Worm (Caenorhabditis elegans) whole organism, L3 larva: ENCODE results near the gene Y55F3AM.9.

Experiments
- R02D3.7 ChIP-seq: fragments of 150-350 bp; optimal IDR thresholded peaks from 2 replicates; lab custom pipeline; 2014; ENCODE audit warnings: missing biosample characterization, missing genetic modification characterization
- aly-2 ChIP-seq: fragments of 150-350 bp; optimal IDR thresholded peaks from 2 replicates; lab custom pipeline; 2014; ENCODE audit warnings: missing biosample characterization, missing genetic modification characterization
- ama-1 ChIP-seq: fragments of 150-350 bp; optimal IDR thresholded peaks from 2 replicates; lab custom pipeline; 2018
- ceh-16 ChIP-seq: sonication (generic microtip); optimal IDR thresholded peaks from 2 replicates; lab custom pipeline; 2017; ENCODE audit warnings: missing biosample characterization, missing genetic modification characterization
- ceh-28 ChIP-seq: fragments of 150-350 bp; optimal IDR thresholded peaks from 2 replicates; lab custom pipeline; 2014; ENCODE audit warnings: missing biosample characterization, missing genetic modification reagents, missing genetic modification characterization
- ceh-82 ChIP-seq: fragments of 150-350 bp; optimal IDR thresholded peaks from 2 replicates; lab custom pipeline; 2014; ENCODE audit warnings: missing biosample characterization, missing genetic modification characterization
- ceh-9 ChIP-seq: sonication (generic microtip); optimal IDR thresholded peaks from 2 replicates; lab custom pipeline; 2018; ENCODE audit warnings: missing biosample characterization, missing genetic modification characterization
- daf-12 ChIP-seq: fragments of 150-350 bp; optimal IDR thresholded peaks from 2 replicates; lab custom pipeline; 2014; ENCODE audit warnings: missing biosample characterization, missing genetic modification reagents, missing genetic modification characterization
- egl-5 ChIP-seq: fragments of 150-350 bp; optimal IDR thresholded peaks from 2 replicates; lab custom pipeline; 2017; ENCODE audit warnings: missing biosample characterization, missing genetic modification reagents, missing genetic modification characterization, inconsistent platforms
- elt-1 ChIP-seq: fragments of 150-350 bp; optimal IDR thresholded peaks from 2 replicates; lab custom pipeline; 2014; ENCODE audit warnings: missing biosample characterization, missing genetic modification characterization
- elt-2 ChIP-seq: sonication (generic microtip); optimal IDR thresholded peaks from 2 replicates; lab custom pipeline; 2016; ENCODE audit warnings: missing genetic modification reagents, mild to moderate bottlenecking, missing genetic modification characterization, missing compliant biosample characterization
- elt-3 ChIP-seq, 3 experiments: fragments of 150-350 bp in 1 of 3; sonication (generic microtip) in 2 of 3; optimal IDR thresholded peaks; 2 replicates in 2 of 3; 4 replicates in 1 of 3; lab custom pipeline; 2014 to 2017; ENCODE audit warnings: missing biosample characterization in 3 of 3, missing genetic modification characterization in 3 of 3
- fkh-10 ChIP-seq: sonication (generic microtip); optimal IDR thresholded peaks from 2 replicates; lab custom pipeline; 2017; ENCODE audit warnings: missing biosample characterization, missing genetic modification reagents, missing genetic modification characterization
- fkh-2 ChIP-seq: fragments of 150-350 bp; optimal IDR thresholded peaks from 2 replicates; lab custom pipeline; 2014; ENCODE audit warnings: missing biosample characterization, missing genetic modification reagents, missing genetic modification characterization
- lin-15B ChIP-seq: fragments of 150-350 bp; optimal IDR thresholded peaks from 2 replicates; lab custom pipeline; 2014; ENCODE audit warnings: missing biosample characterization, missing genetic modification characterization
- lin-39 ChIP-seq: fragments of 150-350 bp; optimal IDR thresholded peaks from 2 replicates; lab custom pipeline; 2018; ENCODE audit warnings: missing biosample characterization, missing genetic modification reagents, missing genetic modification characterization
- lsy-12 ChIP-seq: sonication (generic microtip); optimal IDR thresholded peaks from 2 replicates; lab custom pipeline; 2016; ENCODE audit warnings: mild to moderate bottlenecking, missing genetic modification characterization, missing compliant biosample characterization
- mdl-1 ChIP-seq: fragments of 150-350 bp; optimal IDR thresholded peaks from 2 replicates; lab custom pipeline; 2014; ENCODE audit warnings: missing biosample characterization, missing genetic modification characterization
- nfya-1 ChIP-seq: sonication (generic microtip); optimal IDR thresholded peaks from 2 replicates; lab custom pipeline; 2017; ENCODE audit warnings: missing genetic modification characterization, mild to moderate bottlenecking, missing compliant biosample characterization, antibody characterized with exemption, moderate library complexity; ENCODE audit not compliant: insufficient read depth
- nhr-11 ChIP-seq: fragments of 150-350 bp; optimal IDR thresholded peaks from 2 replicates; lab custom pipeline; 2014; ENCODE audit warnings: missing biosample characterization, missing genetic modification characterization
- nhr-23 ChIP-seq: fragments of 150-350 bp; optimal IDR thresholded peaks from 2 replicates; lab custom pipeline; 2014; ENCODE audit warnings: missing biosample characterization, missing genetic modification reagents, missing genetic modification characterization
- nhr-237 ChIP-seq: fragments of 150-350 bp; optimal IDR thresholded peaks from 2 replicates; lab custom pipeline; 2014; ENCODE audit warnings: missing biosample characterization, missing genetic modification characterization
- nhr-25 ChIP-seq: sonication (generic microtip); optimal IDR thresholded peaks from 2 replicates; lab custom pipeline; 2017; ENCODE audit warnings: missing biosample characterization, missing genetic modification characterization
- nhr-28 ChIP-seq: fragments of 150-350 bp; optimal IDR thresholded peaks from 2 replicates; lab custom pipeline; 2014; ENCODE audit warnings: missing biosample characterization, missing genetic modification characterization
- nhr-43 ChIP-seq: sonication (generic microtip); optimal IDR thresholded peaks from 2 replicates; lab custom pipeline; 2016; ENCODE audit warnings: mild to moderate bottlenecking, missing genetic modification characterization, missing compliant biosample characterization; ENCODE audit not compliant: poor library complexity, severe bottlenecking
- nhr-76 ChIP-seq: fragments of 150-350 bp; sonication (generic microtip); optimal IDR thresholded peaks from 5 replicates; lab custom pipeline; 2014; ENCODE audit warnings: missing biosample characterization, missing genetic modification characterization
- nhr-77 ChIP-seq: fragments of 150-350 bp; optimal IDR thresholded peaks from 2 replicates; lab custom pipeline; 2014; ENCODE audit warnings: missing biosample characterization, missing genetic modification characterization
- pha-4 ChIP-seq: fragments of 150-350 bp; optimal IDR thresholded peaks from 2 replicates; lab custom pipeline; 2014; ENCODE audit warnings: missing biosample characterization, missing genetic modification reagents, missing genetic modification characterization
- pqm-1 ChIP-seq: fragments of 150-350 bp; optimal IDR thresholded peaks from 2 replicates; lab custom pipeline; 2017; ENCODE audit warnings: missing biosample characterization, missing genetic modification characterization, inconsistent platforms
- sea-2 ChIP-seq: fragments of 150-350 bp; sonication (generic microtip); optimal IDR thresholded peaks from 4 replicates; lab custom pipeline; 2014; ENCODE audit warnings: missing biosample characterization, missing genetic modification reagents, missing genetic modification characterization
- skn-1 ChIP-seq: fragments of 150-350 bp; optimal IDR thresholded peaks from 2 replicates; lab custom pipeline; 2014; ENCODE audit warnings: missing biosample characterization, missing genetic modification characterization
- snpc-4 ChIP-seq: fragments of 150-350 bp; optimal IDR thresholded peaks from 2 replicates; lab custom pipeline; 2014; ENCODE audit warnings: missing biosample characterization, missing genetic modification characterization
- tbx-2 ChIP-seq: sonication (generic microtip); optimal IDR thresholded peaks from 2 replicates; lab custom pipeline; 2016; ENCODE audit warnings: mild to moderate bottlenecking, missing genetic modification characterization, missing compliant biosample characterization
- unc-39 ChIP-seq: sonication (generic microtip); optimal IDR thresholded peaks from 4 replicates; lab custom pipeline; 2017; ENCODE audit warnings: missing biosample characterization, missing genetic modification characterization
- unc-62 ChIP-seq: fragments of 150-350 bp; sonication (generic microtip); optimal IDR thresholded peaks from 4 replicates; lab custom pipeline; 2014; ENCODE audit warnings: missing biosample characterization, missing genetic modification reagents, missing genetic modification characterization
- ztf-4 ChIP-seq: fragments of 150-350 bp; optimal IDR thresholded peaks from 2 replicates; lab custom pipeline; 2014; ENCODE audit warnings: missing biosample characterization, missing genetic modification characterization

Y55F3AM.9 gene

DNA sequence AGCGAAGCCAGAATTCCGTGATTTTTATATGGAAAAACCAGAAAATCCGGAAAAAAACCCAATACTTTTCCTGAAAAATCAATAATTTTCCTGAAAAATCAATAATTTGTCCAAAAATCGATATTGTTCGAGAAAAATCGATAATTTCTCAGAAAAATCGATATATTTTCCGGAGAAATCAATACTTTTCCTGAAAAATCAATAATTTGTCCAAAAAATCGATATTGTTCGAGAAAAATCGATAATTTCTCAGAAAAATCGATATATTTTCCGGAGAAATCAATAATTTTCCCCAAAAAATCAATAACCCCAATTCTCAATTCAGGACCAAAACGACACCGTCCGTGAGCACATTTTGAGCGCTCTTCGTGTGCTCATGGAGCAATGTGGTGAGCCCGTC is 9.1 kb downstream of the Y55F3AM.9 start:
- peak; percentile 97 for TF ChIP-seq ceh-28 (tag; lab: Kevin White, UChicago)
- no peak for TF ChIP-seq nhr-77 (tag; lab: Kevin White, UChicago)

ce11 chrIV:999675-1000074 is 9.9 kb downstream of the Y55F3AM.9 start:
- TF ChIP-seq ceh-28 (tag; lab: Kevin White, UChicago) (peak; percentile 99), snpc-4 (tag; lab: Kevin White, UChicago) (no peak)

DNA sequence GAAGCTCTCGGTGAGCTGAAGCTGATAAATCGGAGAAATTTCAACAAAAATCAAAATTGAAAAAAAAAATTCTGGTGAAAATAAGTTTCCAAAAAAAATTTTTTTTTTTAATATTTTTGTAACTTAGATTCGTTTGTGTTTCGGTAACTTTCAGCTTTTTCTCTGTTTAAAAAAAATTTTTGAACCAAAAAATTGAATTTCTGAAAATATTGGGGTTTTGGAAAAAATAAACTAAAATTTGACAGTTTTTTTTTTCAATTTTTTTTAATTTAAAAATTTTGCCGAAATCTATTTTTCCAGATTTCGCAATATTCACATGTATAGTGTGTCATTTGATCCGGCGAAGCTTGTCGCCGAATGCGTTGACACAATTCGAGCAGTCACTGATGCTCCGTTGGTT is 10.6 kb downstream of the Y55F3AM.9 start, which contains the start of gene Y55F3AM.5:
Gene Y55F3AM.5 (plus strand): TSS at position 301 of the 400 bp plus-strand sequence.
- no peak for TF ChIP-seq sea-2 (GFP tag; lab: Kevin White, UChicago)
- TF ChIP-seq nhr-11: no peak
- no peak for TF ChIP-seq lsy-12 (tag; lab: Kevin White, UChicago)
- no peak for TF ChIP-seq skn-1 (tag; lab: Kevin White, UChicago)
- TF ChIP-seq ama-1 (lab: Kevin White, UChicago): no peak
- TF ChIP-seq ceh-9 (tag; lab: Kevin White, UChicago): no peak
- no peak for TF ChIP-seq unc-62 (GFP tag; lab: Kevin White, UChicago)
- TF ChIP-seq elt-2 (tag; lab: Kevin White, UChicago): no peak
- no peak for TF ChIP-seq unc-39
- no peak for TF ChIP-seq mdl-1 (tag; lab: Kevin White, UChicago)
- no peak for TF ChIP-seq daf-12
- TF ChIP-seq aly-2: no peak
- TF ChIP-seq nhr-25 (tag; lab: Kevin White, UChicago): no peak
- no peak for TF ChIP-seq fkh-2 (tag; lab: Kevin White, UChicago)
- no peak for TF ChIP-seq nhr-77 (tag; lab: Kevin White, UChicago)
- no peak for TF ChIP-seq ceh-16 (tag; lab: Kevin White, UChicago)
- no peak for TF ChIP-seq nhr-76 (tag; lab: Kevin White, UChicago)

DNA sequence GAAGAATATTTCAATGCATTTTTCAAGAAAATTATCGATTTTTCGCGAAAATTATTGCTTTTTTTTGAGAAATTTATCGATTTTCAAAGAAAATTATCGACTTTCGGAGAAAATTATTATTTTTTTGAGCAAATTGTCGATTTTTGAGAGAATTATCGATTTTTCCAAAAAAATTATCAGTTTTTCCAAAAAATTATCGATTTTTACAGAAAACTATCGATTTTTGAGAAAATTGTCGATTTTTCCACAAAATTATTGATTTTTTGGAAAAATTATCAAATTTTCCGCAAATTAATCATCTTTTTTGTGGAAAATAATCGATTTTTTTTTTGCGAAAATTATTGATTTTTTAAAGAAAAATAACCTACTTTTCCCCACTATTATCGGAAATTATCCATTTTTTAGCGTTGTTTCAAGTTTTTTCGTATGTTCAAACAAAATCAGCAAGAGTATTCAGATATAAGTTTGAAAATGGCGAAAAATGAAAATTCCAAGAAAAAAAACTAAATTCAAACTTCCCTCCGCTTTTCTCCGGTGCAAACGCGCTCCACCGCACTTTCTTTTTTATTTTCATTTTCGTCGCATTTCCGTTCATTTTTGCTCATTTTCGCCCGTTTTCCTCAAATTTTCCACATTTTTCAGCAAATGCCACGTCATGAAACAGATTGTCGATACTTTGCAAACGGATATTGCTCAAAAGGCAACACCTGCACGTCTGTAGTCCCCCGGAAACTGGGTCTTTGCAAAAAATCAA is 17.7 kb downstream of the Y55F3AM.9 start, which contains the start of gene lep-2:
Gene lep-2 (plus strand): TSS at position 637 of the 754 bp plus-strand sequence.
- TF ChIP-seq nhr-28 (tag; lab: Kevin White, UChicago) (no peak), elt-2 (tag; lab: Kevin White, UChicago) (no peak), nhr-237 (tag; lab: Kevin White, UChicago) (no peak), nhr-25 (tag; lab: Kevin White, UChicago) (no peak), lin-39 (tag; lab: Kevin White, UChicago) (no peak), elt-1 (tag; lab: Kevin White, UChicago) (no peak), egl-5 (tag; lab: Kevin White, UChicago) (no peak), lin-15B (peak; percentile 40), nfya-1 (peak; percentile 4), fkh-2 (tag; lab: Kevin White, UChicago) (no peak), ztf-4 (tag; lab: Kevin White, UChicago) (no peak), nhr-23 (no peak), ceh-82 (tag; lab: Kevin White, UChicago) (no peak), ceh-28 (tag; lab: Kevin White, UChicago) (peak; percentile 96), nhr-76 (tag; lab: Kevin White, UChicago) (no peak), R02D3.7 (tag; lab: Kevin White, UChicago) (no peak), mdl-1 (tag; lab: Kevin White, UChicago) (no peak), lsy-12 (tag; lab: Kevin White, UChicago) (no peak)

ce11 chrIV:991181-991642 is 18.3 kb downstream of the Y55F3AM.9 start:
- TF ChIP-seq nhr-28 (tag; lab: Kevin White, UChicago): no peak
- TF ChIP-seq tbx-2 (tag; lab: Kevin White, UChicago): no peak
- peak; percentile 3 for TF ChIP-seq elt-2 (tag; lab: Kevin White, UChicago)
- no peak for TF ChIP-seq nhr-25 (tag; lab: Kevin White, UChicago)
- no peak for TF ChIP-seq ceh-9 (tag; lab: Kevin White, UChicago)
- no peak for TF ChIP-seq aly-2
- no peak for TF ChIP-seq pha-4
- no peak for TF ChIP-seq nhr-43 (tag; lab: Kevin White, UChicago)
- peak; percentile 25 for TF ChIP-seq pqm-1 (tag; lab: Kevin White, UChicago)
- TF ChIP-seq ama-1 (lab: Kevin White, UChicago): peak; percentile 92
- TF ChIP-seq elt-3 (tag; optimal IDR thresholded peaks at IDR 0.05; lab: Kevin White, UChicago): no peak
- TF ChIP-seq snpc-4 (tag; lab: Kevin White, UChicago): peak; percentile 94
- no peak for TF ChIP-seq fkh-10 (GFP tag; lab: Kevin White, UChicago)
- TF ChIP-seq, all 47 proteins: peak for 4
